Worm (Caenorhabditis elegans) whole organism, L4 larva: ENCODE measurements around the gene srsx-19.

ENCODE experiments used
- F37D6.2 ChIP-seq: sonication (generic microtip); optimal IDR thresholded peaks from 2 replicates; lab custom pipeline; 2016; ENCODE audit warnings: mild to moderate bottlenecking, missing genetic modification characterization, missing compliant biosample characterization
- T20F7.1 ChIP-seq: fragments of 200-800 bp; sonication (Bioruptor generic); optimal IDR thresholded peaks from 2 replicates; lab custom pipeline; 2018; ENCODE audit warnings: mild to moderate bottlenecking, missing genetic modification characterization, missing compliant biosample characterization
- ama-1 ChIP-seq: fragments of 150-350 bp; optimal IDR thresholded peaks from 2 replicates; lab custom pipeline; 2014; ENCODE audit warnings: inconsistent platforms, mixed read lengths
- ceh-20 ChIP-seq: fragments of 200-800 bp; sonication (Bioruptor generic); IDR thresholded peaks from 2 replicates; pipeline ENCODE4 v1.3.6; 2022; ENCODE audit warnings: missing genetic modification reagents, missing genetic modification characterization, missing compliant biosample characterization
- ceh-82 ChIP-seq: sonication (generic microtip); optimal IDR thresholded peaks from 2 replicates; lab custom pipeline; 2017; ENCODE audit warnings: missing biosample characterization, missing genetic modification characterization
- hif-1 ChIP-seq, 2 experiments: sonication (generic microtip); optimal IDR thresholded peaks; 2 replicates each; lab custom pipeline; 2016 to 2017; ENCODE audit warnings: missing compliant biosample characterization in 2 of 2, missing genetic modification characterization in 2 of 2, missing genetic modification reagents in 2 of 2, missing genotype in 2 of 2, mild to moderate bottlenecking in 1 of 2
- lin-39 ChIP-seq: fragments of 150-350 bp; optimal IDR thresholded peaks from 2 replicates; lab custom pipeline; 2014; ENCODE audit warnings: missing biosample characterization, missing genetic modification reagents, missing genetic modification characterization
- lsy-2 ChIP-seq, 2 experiments: fragments of 150-350 bp in 1 of 2; sonication (generic microtip) in 1 of 2; optimal IDR thresholded peaks; 2 replicates each; lab custom pipeline; 2014 to 2017; ENCODE audit warnings: missing biosample characterization in 2 of 2, missing genetic modification characterization in 2 of 2
- mxl-2 ChIP-seq: fragments of 200-800 bp; sonication (Bioruptor generic); conservative IDR thresholded peaks from 2 replicates; pipeline ENCODE4 v1.3.6; 2022; ENCODE audit warnings: missing genetic modification reagents, missing genetic modification characterization, missing compliant biosample characterization
- nhr-77 ChIP-seq: fragments of 150-350 bp; optimal IDR thresholded peaks from 2 replicates; lab custom pipeline; 2014; ENCODE audit warnings: missing biosample characterization, missing genetic modification characterization
- unc-39 ChIP-seq: sonication (generic microtip); optimal IDR thresholded peaks from 2 replicates; lab custom pipeline; 2017; ENCODE audit warnings: missing biosample characterization, missing genetic modification characterization
- zag-1 ChIP-seq: fragments of 150-350 bp; optimal IDR thresholded peaks from 2 replicates; lab custom pipeline; 2014; ENCODE audit warnings: missing biosample characterization, missing genetic modification characterization
- zfp-2 ChIP-seq: sonication (generic microtip); optimal IDR thresholded peaks from 2 replicates; lab custom pipeline; 2016; ENCODE audit warnings: mild to moderate bottlenecking, missing genetic modification characterization, missing compliant biosample characterization
- ztf-11 ChIP-seq: fragments of 150-350 bp; optimal IDR thresholded peaks from 2 replicates; lab custom pipeline; 2014; ENCODE audit warnings: missing biosample characterization, missing genetic modification characterization

DNA sequence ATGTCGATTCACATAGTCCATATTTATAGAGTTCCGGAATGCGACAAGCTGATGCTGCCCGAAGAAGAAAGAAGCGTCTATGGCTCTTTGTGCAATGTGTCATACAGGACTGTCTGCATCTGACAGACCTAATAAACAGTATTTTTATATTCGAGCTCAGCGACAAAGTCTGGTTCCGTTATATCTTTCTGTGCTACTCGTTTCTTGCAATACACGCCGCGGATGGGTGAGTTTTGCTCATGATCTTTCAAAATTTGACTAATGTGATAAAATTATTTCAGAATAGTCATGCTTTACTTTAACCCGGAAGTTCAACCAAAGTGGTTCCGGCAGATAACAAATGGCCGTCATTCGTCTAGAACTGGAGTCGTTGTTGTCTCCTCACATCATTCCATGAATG, 23.8 kb upstream of the srsx-19 start:
- TF ChIP-seq lin-39 (no peak), T20F7.1 (GFP tag; lab: Kevin White, UChicago) (no peak), ceh-82 (tag; lab: Kevin White, UChicago) (no peak), F37D6.2 (no peak), ztf-11 (tag; lab: Kevin White, UChicago) (no peak), unc-39 (tag; lab: Kevin White, UChicago) (no peak), ama-1 (no peak), hif-1 (tag; optimal IDR thresholded peaks at IDR 0.05; lab: Kevin White, UChicago) (no peak), ceh-20 (GFP tag; lab: Robert Waterston, UW) (no peak), mxl-2 (GFP tag; lab: Robert Waterston, UW) (no peak), lsy-2 (tag; optimal IDR thresholded peaks at IDR 0.05; lab: Kevin White, UChicago) (no peak), zag-1 (no peak), nhr-77 (no peak), zfp-2 (tag; lab: Kevin White, UChicago) (no peak)
